Worm (Caenorhabditis elegans) whole organism, L4/young adult: ENCODE data around the gene clec-35.

Experiments used
- W03F9.2 ChIP-seq: fragments of 150-350 bp; optimal IDR thresholded peaks from 2 replicates; lab custom pipeline; 2014; ENCODE audit warnings: missing biosample characterization, missing genetic modification characterization
- dao-5 ChIP-seq: sonication (generic microtip); optimal IDR thresholded peaks from 2 replicates; lab custom pipeline; 2016; ENCODE audit warnings: missing genotype, missing genetic modification characterization, moderate library complexity, missing compliant biosample characterization
- him-1 ChIP-seq: sonication (generic microtip); optimal IDR thresholded peaks from 2 replicates; lab custom pipeline; 2016; ENCODE audit warnings: missing genotype, missing genetic modification reagents, missing genetic modification characterization, missing compliant biosample characterization

- no peak for TF ChIP-seq him-1 (tag; lab: Kevin White, UChicago)
- no peak for TF ChIP-seq W03F9.2 (tag; lab: Kevin White, UChicago)
- TF ChIP-seq dao-5 (tag; lab: Kevin White, UChicago): no peak
These were observed 45.5 kb upstream of the clec-35 start, which contains the start of gene fbxa-45 for ce11 chrV:16899355-16899754.
